Fruit fly (Drosophila melanogaster): ENCODE measurements around the gene Rrp45.

Gene Rrp45

dm6 chrX:16821216-16821615 is 30.1 kb upstream of the Rrp45 start:
- TF ChIP-seq fru (GFP tag; optimal IDR thresholded peaks at IDR 0.05) (no peak), Rel (GFP tag; optimal IDR thresholded peaks at IDR 0.05) (no peak), Rel (tag; optimal IDR thresholded peaks at IDR 0.05) (no peak), N (GFP tag; optimal IDR thresholded peaks at IDR 0.05) (no peak), HLH106 (tag; optimal IDR thresholded peaks at IDR 0.05) (no peak), pan (optimal IDR thresholded peaks at IDR 0.05) (no peak), rgr (GFP tag; optimal IDR thresholded peaks at IDR 0.05) (no peak), dmrt93B (GFP tag; optimal IDR thresholded peaks at IDR 0.05) (no peak), OdsH (GFP tag; optimal IDR thresholded peaks at IDR 0.05) (no peak), Hr83 (GFP tag; optimal IDR thresholded peaks at IDR 0.05; ENCODE audit: poor library complexity, severe bottlenecking) (no peak), ey (GFP tag; optimal IDR thresholded peaks at IDR 0.05) (no peak), CG9705 (GFP tag; optimal IDR thresholded peaks at IDR 0.05) (no peak), Sp1 (GFP tag; optimal IDR thresholded peaks at IDR 0.05) (no peak), Vsx2 (GFP tag; optimal IDR thresholded peaks at IDR 0.05; ENCODE audit: partially characterized antibody) (no peak), jim (GFP tag; optimal IDR thresholded peaks at IDR 0.05) (no peak), sage (GFP tag; optimal IDR thresholded peaks at IDR 0.05) (no peak), Abd-B (GFP tag; optimal IDR thresholded peaks at IDR 0.05) (no peak), Mio (GFP tag; optimal IDR thresholded peaks at IDR 0.05) (no peak), dsf (GFP tag; optimal IDR thresholded peaks at IDR 0.05; ENCODE audit: borderline replicate concordance) (no peak)

- no peak for TF ChIP-seq Abd-B (GFP tag; optimal IDR thresholded peaks at IDR 0.05)
- TF ChIP-seq Mio (GFP tag; optimal IDR thresholded peaks at IDR 0.05): no peak
- TF ChIP-seq Jra (GFP tag; optimal IDR thresholded peaks at IDR 0.05): no peak
- no peak for TF ChIP-seq Dif (GFP tag; optimal IDR thresholded peaks at IDR 0.05; ENCODE audit: partially characterized antibody)
- no peak for TF ChIP-seq CrebA (GFP tag; optimal IDR thresholded peaks at IDR 0.05; ENCODE audit: borderline replicate concordance)
- TF ChIP-seq dmrt93B (GFP tag; optimal IDR thresholded peaks at IDR 0.05): no peak
- TF ChIP-seq lola (GFP tag; optimal IDR thresholded peaks at IDR 0.05): no peak
These were observed 29.6 kb upstream of the Rrp45 start for dm6 chrX:16820665-16821064.

dm6 chrX:16818186-16818585 is 27.1 kb upstream of the Rrp45 start:
- TF ChIP-seq Rel (GFP tag; optimal IDR thresholded peaks at IDR 0.05) (no peak), Rel (tag; optimal IDR thresholded peaks at IDR 0.05) (peak; percentile 31), Hr78 (GFP tag; optimal IDR thresholded peaks at IDR 0.05) (no peak)

DNA sequence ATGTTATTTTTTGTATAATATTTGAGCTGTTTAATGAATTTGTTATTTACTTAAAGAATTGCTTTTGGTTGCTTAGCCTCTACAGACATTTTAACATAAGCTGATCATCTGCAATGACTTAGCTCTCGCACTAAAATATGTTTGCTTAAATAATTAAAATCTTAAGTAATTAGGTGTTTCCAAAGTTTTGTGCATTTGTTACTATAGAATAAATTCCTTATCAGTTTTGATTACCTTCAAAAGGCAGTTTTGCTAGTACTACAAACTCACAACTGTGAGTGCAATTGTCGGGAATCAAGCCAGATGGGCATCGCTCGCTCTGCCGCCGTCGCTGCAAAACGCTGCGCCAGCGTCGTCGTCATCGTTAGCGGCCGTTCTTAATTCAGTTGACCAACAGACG is 25.4 kb upstream of the Rrp45 start:
- TF ChIP-seq ey (GFP tag; optimal IDR thresholded peaks at IDR 0.05) (no peak), Myc (optimal IDR thresholded peaks at IDR 0.05) (peak; percentile 70), CG32264 (GFP tag; optimal IDR thresholded peaks at IDR 0.05) (no peak)

- TF ChIP-seq Vsx2 (GFP tag; optimal IDR thresholded peaks at IDR 0.05; ENCODE audit: partially characterized antibody): no peak
- peak in 1 of 2 experiments; percentile 3 for TF ChIP-seq foxo (GFP tag; optimal IDR thresholded peaks at IDR 0.05)
These were observed 24.1 kb upstream of the Rrp45 start for dm6 chrX:16815168-16815567.

DNA sequence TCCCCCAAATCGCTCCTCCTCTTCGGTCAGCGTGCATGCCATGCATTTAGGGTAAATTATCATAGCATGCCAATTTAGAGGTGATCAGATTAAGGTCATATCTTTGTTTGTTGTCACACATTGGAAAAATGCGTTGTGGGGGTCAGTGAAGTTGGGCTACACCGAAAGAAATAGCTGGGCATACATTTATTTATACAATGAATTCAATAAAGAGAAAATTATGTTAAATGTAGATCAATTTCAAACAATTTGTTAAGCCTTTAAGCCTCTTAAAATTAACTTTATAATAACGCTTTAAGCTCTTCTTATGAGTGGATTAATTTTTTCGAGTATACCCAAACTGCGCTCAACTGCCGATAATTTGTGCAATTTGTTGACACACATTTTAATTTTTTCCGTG is 23.3 kb upstream of the Rrp45 start:
- TF ChIP-seq OdsH (GFP tag; optimal IDR thresholded peaks at IDR 0.05): no peak
- peak in 1 of 2 experiments; percentile 4 for TF ChIP-seq foxo (GFP tag; optimal IDR thresholded peaks at IDR 0.05)
- no peak for TF ChIP-seq psq (GFP tag; optimal IDR thresholded peaks at IDR 0.05)

DNA sequence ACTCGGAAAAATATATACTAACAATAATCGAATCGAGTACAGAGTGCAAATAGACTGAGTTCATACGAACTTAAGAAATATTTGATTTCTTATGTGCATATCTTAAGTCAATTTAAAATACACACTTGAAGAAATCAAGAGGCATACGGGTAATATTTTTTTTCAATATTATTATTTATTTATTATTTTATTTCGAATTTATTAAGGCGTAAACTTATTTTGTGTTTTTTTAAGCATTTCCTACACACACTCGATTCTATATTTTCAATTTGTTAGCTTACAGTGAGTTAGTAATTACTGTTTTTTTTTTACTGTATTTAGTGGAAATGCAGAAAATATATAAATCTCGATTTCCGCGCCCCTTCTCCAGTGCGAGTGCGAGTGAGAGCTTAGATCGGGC is 22.2 kb upstream of the Rrp45 start:
- no peak for TF ChIP-seq Sp1 (GFP tag; optimal IDR thresholded peaks at IDR 0.05)
- TF ChIP-seq rgr (GFP tag; optimal IDR thresholded peaks at IDR 0.05): no peak
- no peak for TF ChIP-seq OdsH (GFP tag; optimal IDR thresholded peaks at IDR 0.05)
- TF ChIP-seq Dif (GFP tag; optimal IDR thresholded peaks at IDR 0.05; ENCODE audit: partially characterized antibody): no peak
- no peak for TF ChIP-seq usp (GFP tag; optimal IDR thresholded peaks at IDR 0.05)
- TF ChIP-seq Rel (GFP tag; optimal IDR thresholded peaks at IDR 0.05): no peak
- no peak for TF ChIP-seq Rel (tag; optimal IDR thresholded peaks at IDR 0.05)
- no peak for TF ChIP-seq Jra (GFP tag; optimal IDR thresholded peaks at IDR 0.05)
- no peak for TF ChIP-seq ey (GFP tag; optimal IDR thresholded peaks at IDR 0.05)
